Worm (Caenorhabditis elegans): Measurements from ENCODE around the gene F02D10.3.

The F02D10.3 gene

DNA sequence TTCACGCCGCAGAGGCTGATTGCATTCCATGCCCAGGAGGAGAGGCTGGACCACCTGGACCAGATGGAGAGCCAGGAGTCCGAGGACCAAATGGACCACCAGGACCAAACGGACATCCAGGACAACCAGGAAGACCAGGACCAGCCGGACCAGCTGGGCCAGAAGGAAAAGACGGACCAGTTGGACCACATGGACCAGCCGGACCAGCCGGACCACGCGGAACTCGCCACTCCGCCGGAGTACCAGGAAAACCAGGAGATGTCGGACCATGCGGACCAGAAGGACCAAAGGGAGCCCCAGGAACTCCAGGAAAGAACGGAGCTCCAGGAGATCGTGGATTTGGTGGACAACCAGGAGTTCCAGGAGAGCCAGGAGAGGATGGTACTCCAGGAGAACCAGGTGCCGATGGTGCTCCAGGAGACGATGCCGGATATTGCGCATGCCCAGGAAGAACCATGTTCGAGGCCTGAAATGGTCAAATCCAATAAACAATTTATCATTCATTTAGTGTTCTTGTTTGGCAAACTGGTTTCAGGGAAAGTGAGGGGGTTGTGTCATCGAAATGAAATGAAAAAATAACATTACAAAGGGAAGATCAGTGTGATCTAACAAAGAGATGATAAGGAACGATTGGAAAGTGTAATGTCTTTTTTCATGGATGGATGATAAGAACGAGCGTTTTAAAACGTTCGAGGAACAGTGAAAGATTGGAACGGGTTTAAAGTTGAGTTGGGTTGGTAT lies 7.7 kb upstream of the F02D10.3 start:
- TF ChIP-seq nhr-179 (tag; optimal IDR thresholded peaks at IDR 0.05) (peak; percentile 29), B0336.3 (GFP tag; IDR thresholded peaks at IDR 0.05) (0 out of 2 replicates have a peak, but pooled peaks have one; percentile 38), ztf-3 (GFP tag; optimal IDR thresholded peaks at IDR 0.05) (no peak), ceh-79 (tag; optimal IDR thresholded peaks at IDR 0.05) (peak; percentile 13), sea-2 (GFP tag; IDR thresholded peaks at IDR 0.05) (peak; percentile 58; the same call in 1 of the 2 replicates), egrh-3 (GFP tag; IDR thresholded peaks at IDR 0.05) (peak; percentile 75; the same call in 1 of the 2 replicates), Y95B8A.8 (GFP tag; IDR thresholded peaks at IDR 0.05) (no peak), pbrm-1 (GFP tag; IDR thresholded peaks at IDR 0.05) (no peak), zfh-2 (GFP tag; conservative IDR thresholded peaks at IDR 0.05) (peak; percentile 90)

DNA sequence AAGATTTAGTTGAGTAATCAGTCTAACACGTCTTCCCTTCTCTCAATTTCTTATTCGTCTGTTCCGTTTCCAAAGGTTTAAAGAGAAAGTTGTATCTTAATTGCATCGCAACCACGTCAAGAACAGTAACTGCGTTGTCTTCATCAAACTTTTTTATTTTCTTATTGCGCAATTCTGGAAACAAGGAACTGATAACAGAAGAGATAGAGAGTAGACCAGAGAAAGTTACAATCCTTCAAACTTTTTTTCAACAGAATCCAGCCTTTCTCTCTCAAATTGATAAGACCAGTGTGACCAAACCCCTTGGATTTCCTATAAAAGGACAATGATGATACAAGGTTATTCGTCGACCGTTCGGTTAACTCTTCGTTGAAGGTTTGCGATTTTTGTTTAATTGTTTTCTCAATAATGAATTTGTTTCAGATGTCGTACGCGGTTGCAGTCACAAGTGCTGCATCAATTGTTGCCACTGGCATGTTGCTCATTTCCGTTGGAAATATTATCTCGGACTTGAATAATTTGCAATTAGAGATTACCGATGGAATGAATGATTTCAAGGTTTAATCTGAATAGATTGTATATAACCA lies 6.7 kb upstream of the F02D10.3 start, which contains the start of gene col-184:
TSS of gene col-184 (plus strand) at position 409 of the 587 bp plus-strand sequence.
- TF ChIP-seq nfya-2 (GFP tag; IDR thresholded peaks at IDR 0.05) (no peak), lin-40 (tag; optimal IDR thresholded peaks at IDR 0.05) (peak; percentile 55), zim-3 (tag; optimal IDR thresholded peaks at IDR 0.05) (peak; percentile 25), nfya-1 (tag; optimal IDR thresholded peaks at IDR 0.05; ENCODE audit: borderline replicate concordance, insufficient read depth) (no peak), ztf-26 (tag; optimal IDR thresholded peaks at IDR 0.05) (peak; percentile 50)

DNA sequence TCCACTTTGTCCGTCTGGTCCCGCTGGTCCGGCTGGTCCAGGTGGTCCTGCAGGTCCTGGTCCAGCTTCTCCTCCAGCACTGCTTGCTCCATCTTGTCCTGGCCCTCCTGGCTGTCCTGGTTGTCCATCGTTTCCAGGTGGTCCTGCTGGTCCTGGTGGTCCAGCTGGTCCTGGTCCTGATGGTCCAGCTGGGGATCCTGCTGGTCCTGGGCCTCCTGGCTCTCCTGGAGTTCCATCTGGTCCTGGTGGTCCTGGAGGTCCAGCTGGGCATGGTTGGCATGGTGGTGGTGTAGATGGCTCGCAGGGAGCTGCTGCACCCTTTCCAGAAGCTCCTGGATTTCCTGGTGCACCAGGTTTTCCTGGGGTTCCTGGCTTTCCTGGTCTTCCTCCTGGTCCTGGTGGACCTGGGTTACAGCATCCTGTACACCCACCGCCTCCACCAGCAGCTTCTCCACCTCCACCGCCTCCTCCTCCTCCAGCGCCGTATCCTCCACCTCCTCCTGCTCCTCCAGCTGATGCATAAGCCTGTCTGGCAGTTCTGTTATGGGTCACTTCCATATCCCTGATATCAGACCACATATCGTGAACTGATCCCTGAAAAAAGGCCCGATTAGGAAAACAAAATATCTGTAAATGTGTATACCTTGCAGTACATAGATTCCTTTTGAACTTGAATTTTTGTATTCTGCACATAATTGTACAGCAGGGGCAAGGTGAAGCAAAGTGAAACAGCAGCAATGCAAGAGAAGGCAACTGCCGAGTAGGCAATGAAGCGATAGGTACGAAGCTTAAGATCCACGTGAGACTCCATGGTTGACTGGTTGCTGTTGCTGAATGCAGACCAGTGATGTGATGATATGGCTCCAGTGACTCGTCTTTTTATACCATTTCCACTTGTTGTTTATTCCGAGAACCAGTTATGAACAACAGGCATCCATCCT lies 4.8 kb upstream of the F02D10.3 start, which contains the start of gene col-183:
TSS of gene col-183 (minus strand) at position 839 of the 941 bp plus-strand sequence.
- TF ChIP-seq tlf-1 (GFP tag; optimal IDR thresholded peaks at IDR 0.05) (no peak), lin-26 (GFP tag; IDR thresholded peaks at IDR 0.05) (no peak), egrh-3 (GFP tag; IDR thresholded peaks at IDR 0.05) (peak; percentile 92), attf-5 (GFP tag; optimal IDR thresholded peaks at IDR 0.05) (no peak), hlh-26 (GFP tag; conservative IDR thresholded peaks at IDR 0.05) (no peak), C17E4.6 (GFP tag; IDR thresholded peaks at IDR 0.05) (no peak), zfh-2 (GFP tag; conservative IDR thresholded peaks at IDR 0.05) (peak; percentile 91), ztf-22 (GFP tag; optimal IDR thresholded peaks at IDR 0.05) (no peak), attf-3 (GFP tag; conservative IDR thresholded peaks at IDR 0.05) (no peak), mel-28 (tag; optimal IDR thresholded peaks at IDR 0.05; ENCODE audit: borderline replicate concordance) (no peak)

DNA sequence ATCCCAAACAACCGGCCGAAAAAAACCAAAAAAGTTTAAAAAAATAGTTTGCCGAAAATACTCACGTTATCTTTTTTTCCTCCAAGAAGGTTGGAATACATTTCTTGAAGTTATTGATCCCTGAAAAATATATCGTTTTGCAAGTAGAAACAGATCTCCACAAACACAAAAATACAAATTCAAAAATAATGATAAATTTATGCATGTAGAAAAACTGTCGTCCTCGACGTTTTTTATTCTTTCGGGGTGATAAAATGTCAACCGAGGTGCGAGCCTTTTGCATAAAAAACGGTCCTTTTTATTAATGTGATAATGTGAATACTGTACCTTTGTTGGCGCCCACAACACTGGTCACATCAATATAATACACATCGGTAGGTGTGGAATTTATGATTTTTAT lies 1.4 kb upstream of the F02D10.3 start, which contains the start of gene F02D10.2:
TSS of gene F02D10.2 (minus strand) at position 101 of the 400 bp plus-strand sequence.
- no peak for TF ChIP-seq hmg-1.2 (GFP tag; IDR thresholded peaks at IDR 0.05)
- no peak for TF ChIP-seq K11D2.4 (GFP tag; IDR thresholded peaks at IDR 0.05)
- no peak for TF ChIP-seq lin-35 (GFP tag; optimal IDR thresholded peaks at IDR 0.05)
- TF ChIP-seq ccch-3 (GFP tag; optimal IDR thresholded peaks at IDR 0.05) = no peak
- no peak for TF ChIP-seq gei-17 (GFP tag; optimal IDR thresholded peaks at IDR 0.05)
- TF ChIP-seq aptf-3 (GFP tag; IDR thresholded peaks at IDR 0.05) = no peak
- no peak for TF ChIP-seq Y67H2A.10 (GFP tag; conservative IDR thresholded peaks at IDR 0.05)
- no peak for TF ChIP-seq unc-130 (GFP tag; optimal IDR thresholded peaks at IDR 0.05)
- no peak for TF ChIP-seq die-1 (tag; optimal IDR thresholded peaks at IDR 0.05)
- no peak for TF ChIP-seq fkh-3 (tag; optimal IDR thresholded peaks at IDR 0.05)
- no peak for TF ChIP-seq ztf-25 (GFP tag; IDR thresholded peaks at IDR 0.05)
